Worm (Caenorhabditis elegans): ENCODE data around the gene Y62F5A.9.

- TF ChIP-seq lin-15B (tag; optimal IDR thresholded peaks at IDR 0.05) (no peak), cey-2 (tag; optimal IDR thresholded peaks at IDR 0.05; ENCODE audit: borderline replicate concordance, insufficient read depth) (no peak), ztf-11 (tag; optimal IDR thresholded peaks at IDR 0.05) (no peak), zfp-2 (tag; optimal IDR thresholded peaks at IDR 0.05) (no peak), nhr-11 (tag; optimal IDR thresholded peaks at IDR 0.05) (no peak), php-3 (GFP tag; IDR thresholded peaks at IDR 0.05) (no peak), pqm-1 (tag; optimal IDR thresholded peaks at IDR 0.05) (no peak), nhr-25 (tag; optimal IDR thresholded peaks at IDR 0.05; ENCODE audit: borderline replicate concordance, insufficient read depth) (no peak), aly-2 (tag; optimal IDR thresholded peaks at IDR 0.05) (no peak), nhr-76 (tag; optimal IDR thresholded peaks at IDR 0.05) (no peak), ceh-62 (tag; optimal IDR thresholded peaks at IDR 0.05) (no peak)
These were observed 49.7 kb upstream of the Y62F5A.9 start for ce11 chrII:11588304-11588703.

All from whole organism, L4 larva.